Worm (Caenorhabditis elegans) whole organism, L1 larva: ENCODE results near the gene srh-131.

Experiments
- egl-27 ChIP-seq, 2 experiments: fragments of 150-350 bp in 1 of 2; sonication (generic microtip); optimal IDR thresholded peaks; 3 replicates each; lab custom pipeline; 2017 to 2018; ENCODE audit warnings: missing biosample characterization in 2 of 2, missing genetic modification characterization in 2 of 2, missing genetic modification reagents in 2 of 2
- fos-1 ChIP-seq: fragments of 150-350 bp; optimal IDR thresholded peaks from 2 replicates; lab custom pipeline; 2014; ENCODE audit warnings: missing biosample characterization, missing genetic modification characterization
- lin-39 ChIP-seq: fragments of 150-350 bp; optimal IDR thresholded peaks from 2 replicates; lab custom pipeline; 2014; ENCODE audit warnings: missing biosample characterization, missing genetic modification reagents, missing genetic modification characterization
- mdl-1 ChIP-seq, 2 experiments: fragments of 150-350 bp; optimal IDR thresholded peaks; 2 replicates each; lab custom pipeline; 2014 to 2017; ENCODE audit warnings: missing biosample characterization in 2 of 2, missing genetic modification characterization in 2 of 2, inconsistent platforms in 1 of 2
- nhr-85 ChIP-seq: sonication (generic microtip); peaks from one replicate; lab custom pipeline; 2016; ENCODE audit warnings: missing genetic modification characterization, inconsistent platforms, missing compliant biosample characterization
- unc-130 ChIP-seq: fragments of 150-350 bp; optimal IDR thresholded peaks from 2 replicates; lab custom pipeline; 2017; ENCODE audit warnings: missing biosample characterization, missing genetic modification characterization, inconsistent platforms

- TF ChIP-seq lin-39 (tag; lab: Kevin White, UChicago) (no peak), nhr-85 (tag; lab: Kevin White, UChicago) (no peak), egl-27 (tag; optimal IDR thresholded peaks at IDR 0.05; lab: Kevin White, UChicago) (no peak), fos-1 (tag; lab: Kevin White, UChicago) (no peak), unc-130 (tag; lab: Kevin White, UChicago) (no peak), mdl-1 (tag; optimal IDR thresholded peaks at IDR 0.05; lab: Kevin White, UChicago) (no peak)
These were observed 17.5 kb downstream of the srh-131 start, which contains the start of the genes F49H6.8 and F49H6.5 for ce11 chrV:17022613-17023322.
